Fruit fly (Drosophila melanogaster): Measurements from ENCODE around the gene CG16863.
A peak's percentile ranks its signal among the peaks of the same experiment; 100 is the strongest.

Gene CG16863

dm6 chr2L:13839744-13840151, 49.0 kb downstream of the CG16863 start (continued):
- TF ChIP-seq CG12219 (GFP tag; optimal IDR thresholded peaks at IDR 0.05) (peak; percentile 72), maf-S (GFP tag; optimal IDR thresholded peaks at IDR 0.05) (peak; percentile 52), Xbp1 (GFP tag; optimal IDR thresholded peaks at IDR 0.05) (peak; percentile 90), CG7357 (GFP tag; IDR thresholded peaks at IDR 0.05) (peak; percentile 60; the same call in 1 of the 3 replicates), Sry-δ (GFP tag; optimal IDR thresholded peaks at IDR 0.05) (peak; percentile 47), CG8944 (GFP tag; optimal IDR thresholded peaks at IDR 0.05) (peak; percentile 58), CG5953 (GFP tag; IDR thresholded peaks at IDR 0.05) (peak; percentile 61), grau (tag; optimal IDR thresholded peaks at IDR 0.05) (peak; percentile 86), chinmo (GFP tag; IDR thresholded peaks at IDR 0.05; ENCODE audit: partially characterized antibody) (0 out of 4 replicates have a peak, but pooled peaks have one; percentile 14), CG9215 (GFP tag; IDR thresholded peaks at IDR 0.05) (no peak; the same call in 1 of the 2 replicates), CG3163 (GFP tag; optimal IDR thresholded peaks at IDR 0.05) (peak; percentile 37), CG10209 (GFP tag; optimal IDR thresholded peaks at IDR 0.05) (peak; percentile 80), lov (optimal IDR thresholded peaks at IDR 0.05) (no peak), lov (GFP tag; IDR thresholded peaks at IDR 0.05) (no peak), CG13894 (tag; optimal IDR thresholded peaks at IDR 0.05) (no peak), CG12104 (GFP tag; optimal IDR thresholded peaks at IDR 0.05) (peak; percentile 90), CG17802 (tag; optimal IDR thresholded peaks at IDR 0.05) (peak; percentile 21), Vsx1 (GFP tag; optimal IDR thresholded peaks at IDR 0.05) (peak; percentile 61), CG7987 (GFP tag; optimal IDR thresholded peaks at IDR 0.05) (no peak), dan (GFP tag; IDR thresholded peaks at IDR 0.05) (no peak), Lhr (GFP tag; optimal IDR thresholded peaks at IDR 0.05) (peak; percentile 63), slou (GFP tag; optimal IDR thresholded peaks at IDR 0.05) (peak; percentile 64), D19A (tag; optimal IDR thresholded peaks at IDR 0.05) (peak; percentile 85), HmgZ (tag; optimal IDR thresholded peaks at IDR 0.05) (peak; percentile 14), Opbp (GFP tag; IDR thresholded peaks at IDR 0.05; ENCODE audit: partially characterized antibody) (no peak), CG1024 (GFP tag; IDR thresholded peaks at IDR 0.05) (peak; percentile 66; the same call in 1 of the 2 replicates), CG15601 (tag; optimal IDR thresholded peaks at IDR 0.05) (peak; percentile 89), CG14014 (GFP tag; IDR thresholded peaks at IDR 0.05) (peak; percentile 76), bbx (GFP tag; IDR thresholded peaks at IDR 0.05; ENCODE audit: partially characterized antibody) (no peak), CG9797 (GFP tag; optimal IDR thresholded peaks at IDR 0.05) (no peak), Sin3A (optimal IDR thresholded peaks at IDR 0.05) (no peak), sob (GFP tag; IDR thresholded peaks at IDR 0.05) (peak; percentile 68), CG10565 (GFP tag; optimal IDR thresholded peaks at IDR 0.05) (peak; percentile 45), Bgb (GFP tag; IDR thresholded peaks at IDR 0.05; ENCODE audit: partially characterized antibody) (no peak), Atf3 (GFP tag; optimal IDR thresholded peaks at IDR 0.05) (peak; percentile 4), vfl (GFP tag; optimal IDR thresholded peaks at IDR 0.05) (peak; percentile 13), D (optimal IDR thresholded peaks at IDR 0.05) (no peak), D (GFP tag; optimal IDR thresholded peaks at IDR 0.05) (peak; percentile 69), en (GFP tag; optimal IDR thresholded peaks at IDR 0.05) (peak; percentile 83), Deaf1 (tag; optimal IDR thresholded peaks at IDR 0.05) (peak; percentile 70), Dad (GFP tag; optimal IDR thresholded peaks at IDR 0.05) (peak; percentile 62), CG7556 (GFP tag; optimal IDR thresholded peaks at IDR 0.05) (peak; percentile 87), h (optimal IDR thresholded peaks at IDR 0.05) (no peak), gsb-n (tag; optimal IDR thresholded peaks at IDR 0.05) (peak; percentile 86), rib (GFP tag; IDR thresholded peaks at IDR 0.05) (0 out of 2 replicates have a peak, but pooled peaks have one; percentile 36), Antp (GFP tag; optimal IDR thresholded peaks at IDR 0.05) (peak; percentile 65), CG6813 (GFP tag; optimal IDR thresholded peaks at IDR 0.05) (peak; percentile 37), HLHmδ (GFP tag; optimal IDR thresholded peaks at IDR 0.05) (no peak), CG8089 (GFP tag; optimal IDR thresholded peaks at IDR 0.05) (peak; percentile 31), CG10147 (GFP tag; optimal IDR thresholded peaks at IDR 0.05) (peak; percentile 90), CG17912 (GFP tag; optimal IDR thresholded peaks at IDR 0.05) (no peak), ato (GFP tag; IDR thresholded peaks at IDR 0.05; ENCODE audit: partially characterized antibody) (no peak)

All from whole organism, embryonic.